Fruit fly (Drosophila melanogaster) whole organism, wandering third instar larva: ENCODE measurements around the gene nod.

ENCODE experiments used
- Abd-B ChIP-seq: fragments of >200 bp; optimal IDR thresholded peaks from 2 replicates; lab custom pipeline; 2017; ENCODE audit warnings: missing biosample characterization, missing genetic modification characterization
- CG9705 ChIP-seq: fragments of 200-800 bp; sonication (Bioruptor generic); optimal IDR thresholded peaks from 2 replicates; lab custom pipeline; 2018; ENCODE audit warnings: missing biosample characterization, mild to moderate bottlenecking, missing genetic modification characterization
- GATAd ChIP-seq: sonication (Bioruptor generic); optimal IDR thresholded peaks from 2 replicates; lab custom pipeline; 2016; ENCODE audit warnings: missing biosample characterization, missing genetic modification characterization
- HLH106 ChIP-seq: fragments of 200-800 bp; optimal IDR thresholded peaks from 3 replicates; lab custom pipeline; 2019; ENCODE audit warnings: missing biosample characterization, mild to moderate bottlenecking, missing genetic modification characterization, moderate library complexity
- Hr83 ChIP-seq: fragments of 200-300 bp; sonication (Bioruptor generic); optimal IDR thresholded peaks from 2 replicates; lab custom pipeline; 2016; ENCODE audit warnings: missing biosample characterization, mild to moderate bottlenecking, missing genetic modification characterization, moderate library complexity; ENCODE audit not compliant: poor library complexity, severe bottlenecking
- Myc ChIP-seq: fragments of >200 bp; optimal IDR thresholded peaks from 2 replicates; lab custom pipeline; 2017
- N ChIP-seq: fragments of >200 bp; optimal IDR thresholded peaks from 2 replicates; lab custom pipeline; 2018; ENCODE audit warnings: missing biosample characterization, missing external identifiers, missing genetic modification characterization
- OdsH ChIP-seq: fragments of 200-800 bp; sonication (Bioruptor generic); optimal IDR thresholded peaks from 2 replicates; lab custom pipeline; 2016; ENCODE audit warnings: missing biosample characterization, mild to moderate bottlenecking, missing genetic modification characterization
- Rel ChIP-seq, 2 experiments: fragments of 200-800 bp; sonication (Bioruptor generic) in 1 of 2; optimal IDR thresholded peaks; 2 replicates in 1 of 2; 3 replicates in 1 of 2; lab custom pipeline; 2016 to 2019; ENCODE audit warnings: mild to moderate bottlenecking in 2 of 2, missing biosample characterization in 2 of 2, missing genetic modification characterization in 2 of 2, moderate library complexity in 1 of 2
- Sp1 ChIP-seq: fragments of 200-800 bp; sonication (Bioruptor generic); optimal IDR thresholded peaks from 3 replicates; lab custom pipeline; 2019; ENCODE audit warnings: missing biosample characterization, mild to moderate bottlenecking, missing genetic modification characterization, moderate library complexity
- Vsx2 ChIP-seq: fragments of 200-300, 225-300 bp; sonication (Bioruptor generic); optimal IDR thresholded peaks from 2 replicates; lab custom pipeline; 2018; ENCODE audit warnings: missing biosample characterization, missing genetic modification characterization; ENCODE audit not compliant: partially characterized antibody
- br ChIP-seq: fragments of 200-800 bp; sonication (Bioruptor generic); optimal IDR thresholded peaks from 2 replicates; lab custom pipeline; 2016; ENCODE audit warnings: missing biosample characterization, missing genetic modification characterization
- brk ChIP-seq: fragments of 200-800 bp; sonication (Bioruptor generic); optimal IDR thresholded peaks from 2 replicates; lab custom pipeline; 2016; ENCODE audit warnings: missing biosample characterization, mild to moderate bottlenecking, missing genetic modification characterization
- dmrt93B ChIP-seq: fragments of 200-800 bp; sonication (Bioruptor generic); optimal IDR thresholded peaks from 2 replicates; lab custom pipeline; 2018; ENCODE audit warnings: missing biosample characterization, mild to moderate bottlenecking, missing genetic modification characterization
- dsf ChIP-seq: sonication (Bioruptor generic); optimal IDR thresholded peaks from 2 replicates; lab custom pipeline; 2016; ENCODE audit warnings: missing biosample characterization, missing genetic modification characterization, borderline replicate concordance
- ey ChIP-seq: fragments of 200-800 bp; sonication (Bioruptor generic); optimal IDR thresholded peaks from 2 replicates; lab custom pipeline; 2016; ENCODE audit warnings: missing biosample characterization, missing genetic modification characterization
- foxo ChIP-seq, 2 experiments: fragments of 200-800 bp; sonication (Bioruptor generic); optimal IDR thresholded peaks; 2 replicates in 1 of 2; 3 replicates in 1 of 2; lab custom pipeline; 2016 to 2017; ENCODE audit warnings: missing biosample characterization in 2 of 2, missing genetic modification characterization in 2 of 2
- fru ChIP-seq: fragments of 200-800 bp; sonication (Bioruptor generic); optimal IDR thresholded peaks from 3 replicates; lab custom pipeline; 2016; ENCODE audit warnings: missing biosample characterization, mild to moderate bottlenecking, missing genetic modification characterization
- h ChIP-seq: fragments of 200-800 bp; sonication (Bioruptor generic); optimal IDR thresholded peaks from 3 replicates; lab custom pipeline; 2016; ENCODE audit warnings: missing biosample characterization, mild to moderate bottlenecking, missing genetic modification characterization
- jim ChIP-seq: fragments of 175-275, 200-325 bp; sonication (Bioruptor generic); optimal IDR thresholded peaks from 2 replicates; lab custom pipeline; 2016; ENCODE audit warnings: missing biosample characterization, mild to moderate bottlenecking, missing genetic modification characterization
- lola ChIP-seq: fragments of >200 bp; optimal IDR thresholded peaks from 2 replicates; lab custom pipeline; 2017; ENCODE audit warnings: missing biosample characterization, missing genetic modification characterization
- psq ChIP-seq: fragments of 200-800 bp; sonication (Bioruptor generic); optimal IDR thresholded peaks from 3 replicates; lab custom pipeline; 2017; ENCODE audit warnings: missing biosample characterization, mild to moderate bottlenecking, missing genetic modification characterization, moderate library complexity
- rgr ChIP-seq: fragments of 200-800 bp; sonication (Bioruptor generic); optimal IDR thresholded peaks from 3 replicates; lab custom pipeline; 2016; ENCODE audit warnings: missing biosample characterization, mild to moderate bottlenecking, missing genetic modification characterization
- sage ChIP-seq: fragments of 200-800 bp; sonication (Bioruptor generic); optimal IDR thresholded peaks from 2 replicates; lab custom pipeline; 2016; ENCODE audit warnings: missing biosample characterization, mild to moderate bottlenecking, missing genetic modification characterization
- sv ChIP-seq: fragments of 200-800 bp; sonication (Bioruptor generic); optimal IDR thresholded peaks from 3 replicates; lab custom pipeline; 2016; ENCODE audit warnings: missing biosample characterization, missing genetic modification characterization
- usp ChIP-seq: fragments of >200 bp; optimal IDR thresholded peaks from 2 replicates; lab custom pipeline; 2017; ENCODE audit warnings: missing biosample characterization, missing genetic modification characterization
- woc ChIP-seq: sonication (Bioruptor generic); optimal IDR thresholded peaks from 2 replicates; lab custom pipeline; 2016; ENCODE audit warnings: missing biosample characterization, mild to moderate bottlenecking, missing genetic modification characterization

The nod gene

DNA sequence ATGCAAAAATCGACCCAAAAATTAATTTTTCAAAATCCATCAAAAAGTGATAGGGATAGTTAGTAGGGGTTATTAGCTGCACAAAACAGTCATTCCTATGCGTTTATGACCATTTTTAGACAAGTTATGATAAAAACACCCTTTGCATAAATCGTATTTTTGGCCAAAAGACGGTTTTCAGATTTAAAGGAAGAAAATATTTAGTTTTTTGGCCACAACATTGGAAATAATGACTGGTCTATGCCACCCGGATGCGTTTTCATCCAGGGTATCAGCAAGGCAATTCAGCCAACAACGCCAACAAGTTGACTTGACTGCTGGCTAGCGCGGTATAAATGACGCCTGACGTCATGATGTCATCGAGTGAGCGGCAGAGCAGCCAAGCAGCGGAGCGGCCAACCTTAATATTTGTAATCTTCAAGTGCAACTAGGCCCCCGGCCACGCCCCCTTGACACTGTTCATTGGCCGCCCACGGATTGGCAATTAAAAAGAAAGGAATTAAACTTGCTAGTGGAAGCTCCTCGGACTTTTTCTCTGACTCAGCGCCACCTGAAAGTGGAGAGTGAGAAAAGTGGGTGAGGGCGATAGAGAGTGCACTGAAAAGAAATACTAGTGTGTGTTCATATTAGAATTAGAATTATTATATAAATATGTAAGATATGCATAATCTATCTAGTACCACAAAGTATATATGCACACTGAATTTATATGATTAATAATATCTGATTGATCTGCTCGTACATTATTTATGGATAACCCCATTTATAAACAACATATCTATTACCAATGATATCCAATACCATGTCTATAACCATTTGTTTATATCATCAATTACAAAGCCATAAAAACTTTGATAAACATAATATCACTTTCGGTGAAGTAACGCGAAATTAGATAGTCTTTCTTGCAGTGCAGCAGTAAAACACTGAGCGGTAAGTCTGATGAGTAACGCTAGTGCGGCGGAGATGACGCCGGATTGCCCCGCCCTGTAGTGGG is 20.5 kb upstream of the nod start:
- peak; percentile 84 for TF ChIP-seq rgr
- TF ChIP-seq OdsH (GFP tag; lab: Kevin White, UChicago): peak; percentile 81
- peak; percentile 85 for TF ChIP-seq HLH106 (tag; lab: Kevin White, UChicago)
- peak; percentile 61 for TF ChIP-seq dmrt93B (GFP tag; lab: Kevin White, UChicago)
- TF ChIP-seq foxo (GFP tag; optimal IDR thresholded peaks at IDR 0.05; lab: Kevin White, UChicago): peak in 1 of 2 experiments; percentile 85
- TF ChIP-seq N (GFP tag; lab: Kevin White, UChicago): no peak
- TF ChIP-seq h: peak; percentile 78
- no peak for TF ChIP-seq GATAd
- peak; percentile 54 for TF ChIP-seq sv
- no peak for TF ChIP-seq Vsx2 (GFP tag; lab: Kevin White, UChicago)
- TF ChIP-seq psq (GFP tag; lab: Kevin White, UChicago): peak; percentile 79
- peak; percentile 45 for TF ChIP-seq CG9705 (GFP tag; lab: Kevin White, UChicago)
- peak; percentile 89 for TF ChIP-seq Sp1 (GFP tag; lab: Kevin White, UChicago)
- no peak for TF ChIP-seq jim
- TF ChIP-seq ey (GFP tag; lab: Kevin White, UChicago): peak; percentile 63
- peak; percentile 72 for TF ChIP-seq fru (GFP tag; lab: Kevin White, UChicago)
- TF ChIP-seq br: peak; percentile 53

DNA sequence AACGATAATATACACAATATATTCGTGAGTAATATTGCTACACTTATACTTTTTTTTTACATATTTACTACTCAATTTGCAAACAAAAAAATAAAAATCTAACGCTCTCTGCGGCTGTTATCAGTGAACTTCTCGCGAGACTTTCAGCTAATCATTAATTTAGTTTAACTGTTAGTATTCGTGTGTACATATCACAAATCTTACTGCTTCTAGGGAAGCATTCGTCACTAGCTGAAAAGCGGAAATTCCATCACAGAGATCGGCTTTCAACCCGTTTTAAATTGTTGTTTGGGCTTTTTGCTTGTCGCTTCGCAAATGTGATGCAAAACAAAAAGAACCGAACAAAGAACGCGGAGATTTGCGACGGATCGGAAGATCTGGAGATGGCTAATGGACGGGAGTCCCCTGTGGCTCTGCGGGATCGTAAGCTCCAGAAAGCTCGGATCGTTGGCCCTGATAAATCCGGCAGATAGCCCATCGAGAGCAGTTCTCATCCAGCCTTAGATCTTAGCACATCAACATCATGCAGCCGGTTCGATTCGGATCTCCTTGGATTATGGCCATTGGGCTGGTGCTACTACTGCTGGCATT is 19.0 kb upstream of the nod start, which contains the start of gene PGRP-SA:
PGRP-SA (plus strand) TSS at position 194 of the 591 bp plus-strand sequence.
- no peak for TF ChIP-seq Rel (GFP tag; optimal IDR thresholded peaks at IDR 0.05; lab: Kevin White, UChicago)
- peak; percentile 98 for TF ChIP-seq Rel (tag; optimal IDR thresholded peaks at IDR 0.05; lab: Kevin White, UChicago)
- no peak for TF ChIP-seq foxo (GFP tag; optimal IDR thresholded peaks at IDR 0.05; lab: Kevin White, UChicago)
- TF ChIP-seq Abd-B (GFP tag; lab: Kevin White, UChicago): no peak
- TF ChIP-seq Vsx2 (GFP tag; lab: Kevin White, UChicago): no peak
- TF ChIP-seq ey (GFP tag; lab: Kevin White, UChicago): no peak
- TF ChIP-seq jim: no peak
- TF ChIP-seq, all 38 proteins: peak for 1

DNA sequence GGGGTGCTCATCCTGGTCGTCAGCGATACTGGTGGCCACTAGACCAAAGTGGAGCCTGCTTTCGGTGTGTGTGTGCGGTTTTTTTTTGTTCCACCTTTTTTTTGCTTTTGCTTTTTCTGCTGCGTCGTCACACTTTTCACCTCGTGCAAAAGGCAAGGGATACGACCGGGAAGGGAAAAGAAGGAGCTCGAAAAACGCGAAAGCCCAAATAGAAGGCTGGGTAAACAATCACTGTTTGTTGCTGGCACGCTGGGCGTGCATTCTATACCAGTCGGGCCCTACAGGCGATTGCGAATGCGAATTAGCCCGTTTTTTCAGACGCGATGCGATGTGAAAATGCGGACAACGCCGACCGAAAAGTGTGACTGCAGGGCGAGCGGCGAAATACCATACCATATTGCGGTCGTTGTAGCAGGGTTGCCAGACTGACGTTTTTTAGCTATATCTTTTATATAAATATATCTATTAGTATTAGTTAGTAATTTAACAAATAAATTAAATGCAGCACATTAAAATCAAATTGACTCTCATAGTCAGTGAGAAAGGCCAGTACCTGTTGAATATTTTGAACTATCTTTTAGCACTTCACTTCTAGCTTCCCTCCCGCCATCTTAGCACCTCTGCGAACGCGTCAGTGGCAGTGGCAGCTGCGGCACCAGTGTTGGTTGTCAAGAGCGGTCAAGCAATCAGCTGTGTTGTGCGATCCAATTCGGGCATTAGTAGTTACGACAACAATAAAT is 10.4 kb upstream of the nod start, which contains the start of the genes Polr2A and CG11699:
Polr2A (minus strand) TSS at position 371 of the 740 bp plus-strand sequence.
CG11699 (plus strand) TSS at position 666 of the 740 bp plus-strand sequence.
- TF ChIP-seq Myc (lab: Kevin White, UChicago): peak; percentile 97
- TF ChIP-seq Sp1 (GFP tag; lab: Kevin White, UChicago): peak; percentile 75
- no peak for TF ChIP-seq brk (GFP tag; lab: Kevin White, UChicago)
- TF ChIP-seq OdsH (GFP tag; lab: Kevin White, UChicago): peak; percentile 45
- TF ChIP-seq usp (GFP tag; lab: Kevin White, UChicago): no peak
- TF ChIP-seq psq (GFP tag; lab: Kevin White, UChicago): peak; percentile 40
- TF ChIP-seq HLH106 (tag; lab: Kevin White, UChicago): peak; percentile 74
- TF ChIP-seq fru (GFP tag; lab: Kevin White, UChicago): peak; percentile 50
- no peak for TF ChIP-seq lola
- peak; percentile 64 for TF ChIP-seq rgr
- TF ChIP-seq Hr83 (GFP tag; lab: Kevin White, UChicago): peak; percentile 14
- peak; percentile 34 for TF ChIP-seq CG9705 (GFP tag; lab: Kevin White, UChicago)
- no peak for TF ChIP-seq dsf (GFP tag; lab: Kevin White, UChicago)
- TF ChIP-seq sv: no peak
- TF ChIP-seq woc (GFP tag; lab: Kevin White, UChicago): peak; percentile 65
- TF ChIP-seq h: peak; percentile 51
- peak in 1 of 2 experiments; percentile 87 for TF ChIP-seq foxo (GFP tag; optimal IDR thresholded peaks at IDR 0.05; lab: Kevin White, UChicago)
- no peak for TF ChIP-seq sage (GFP tag; lab: Kevin White, UChicago)
- TF ChIP-seq Rel (GFP tag; optimal IDR thresholded peaks at IDR 0.05; lab: Kevin White, UChicago): no peak
- peak; percentile 47 for TF ChIP-seq Rel (tag; optimal IDR thresholded peaks at IDR 0.05; lab: Kevin White, UChicago)
- TF ChIP-seq, all 38 proteins: peak for 13
